Fruit fly (Drosophila melanogaster): ENCODE measurements around the gene alpha-Est3.
A peak's percentile ranks its signal among the peaks of the same experiment; 100 is the strongest.

The alpha-Est3 gene

DNA sequence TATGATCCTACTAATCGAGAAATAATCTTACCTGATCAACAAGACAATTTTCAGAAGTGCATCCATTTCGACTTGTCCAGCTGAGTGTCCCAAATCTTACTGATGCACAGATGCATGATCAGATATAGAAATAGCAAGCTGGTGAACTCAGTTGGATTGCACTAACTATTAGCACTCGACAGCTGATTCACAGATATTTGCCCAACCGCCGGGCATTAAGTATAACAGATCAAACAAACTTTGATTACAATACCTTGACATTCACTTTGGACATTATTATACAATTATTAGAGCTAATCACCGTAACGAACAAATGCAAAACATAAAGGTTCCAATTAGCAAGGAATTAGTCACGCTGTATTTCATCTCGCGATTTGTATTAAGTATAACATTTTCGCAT lies 48.3 kb downstream of the alpha-Est3 start, which contains the start of gene CG42656:
TSS of gene CG42656 (minus strand) at position 101 of the 400 bp plus-strand sequence.
- no peak for TF ChIP-seq CG12605 (GFP tag; IDR thresholded peaks at IDR 0.05)
- TF ChIP-seq gl (tag; optimal IDR thresholded peaks at IDR 0.05) = no peak
- TF ChIP-seq CG14655 (GFP tag; optimal IDR thresholded peaks at IDR 0.05) = no peak
- no peak for TF ChIP-seq CG13204 (GFP tag; optimal IDR thresholded peaks at IDR 0.05)
- TF ChIP-seq CG8301 (tag; optimal IDR thresholded peaks at IDR 0.05) = no peak
- TF ChIP-seq D1 (tag; optimal IDR thresholded peaks at IDR 0.05) = no peak
- TF ChIP-seq Ets98B (GFP tag; IDR thresholded peaks at IDR 0.05) = no peak
- TF ChIP-seq rn (GFP tag; IDR thresholded peaks at IDR 0.05) = no peak
- TF ChIP-seq Pif1B (GFP tag; optimal IDR thresholded peaks at IDR 0.05) = no peak
- no peak for TF ChIP-seq CG8159 (tag; optimal IDR thresholded peaks at IDR 0.05)
- TF ChIP-seq CG9948 (tag; optimal IDR thresholded peaks at IDR 0.05) = no peak
- no peak for TF ChIP-seq CG32121 (GFP tag; IDR thresholded peaks at IDR 0.05)
- TF ChIP-seq fd96Ca (GFP tag; IDR thresholded peaks at IDR 0.05) = no peak
- no peak for TF ChIP-seq Snoo (tag; optimal IDR thresholded peaks at IDR 0.05)
- no peak for TF ChIP-seq CG17806 (tag; optimal IDR thresholded peaks at IDR 0.05)

DNA sequence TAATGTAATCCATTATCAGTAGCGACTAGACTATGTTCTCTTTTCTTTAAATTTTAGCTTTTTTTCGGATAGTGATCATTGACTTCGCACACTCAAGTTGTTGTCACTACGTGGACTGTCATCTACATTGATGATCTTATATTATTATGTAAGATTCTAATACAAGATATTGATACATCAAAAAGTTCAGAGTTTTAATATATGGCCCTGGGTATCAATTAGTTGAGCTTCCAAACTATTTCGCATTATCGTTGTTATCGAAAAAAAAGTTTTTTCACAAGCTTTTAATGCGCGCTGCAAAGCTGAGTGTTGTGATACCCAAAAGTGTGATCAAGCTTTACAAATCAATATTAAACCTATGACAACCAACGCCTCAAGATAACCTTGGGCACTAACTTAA lies 49.3 kb downstream of the alpha-Est3 start:
- TF ChIP-seq CG13204 (GFP tag; optimal IDR thresholded peaks at IDR 0.05) (no peak), Ets98B (GFP tag; IDR thresholded peaks at IDR 0.05) (peak; percentile 17; the same call in 1 of the 2 replicates)

DNA sequence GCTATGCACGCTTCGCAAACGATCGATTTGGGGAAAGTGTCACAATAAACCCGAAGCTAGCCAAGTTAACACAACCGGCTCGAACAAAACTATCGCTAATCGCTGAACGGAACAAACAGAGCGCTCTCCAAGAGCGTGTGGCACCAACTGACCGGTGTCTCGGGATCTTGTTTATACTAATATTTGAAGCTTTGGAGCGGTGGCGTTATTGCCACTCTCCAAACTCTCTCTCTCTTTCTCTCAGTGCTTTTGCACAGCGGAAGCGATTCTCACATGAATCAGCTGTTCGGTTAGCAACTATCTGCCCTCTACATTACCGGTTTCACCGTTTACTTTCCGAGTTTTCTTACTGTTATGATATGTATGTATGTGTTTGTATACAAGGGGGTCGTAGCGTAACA lies 50.0 kb downstream of the alpha-Est3 start:
- TF ChIP-seq CG12605 (GFP tag; IDR thresholded peaks at IDR 0.05) (peak; percentile 38), D1 (tag; optimal IDR thresholded peaks at IDR 0.05) (no peak), CG13204 (GFP tag; optimal IDR thresholded peaks at IDR 0.05) (no peak), Ets98B (GFP tag; IDR thresholded peaks at IDR 0.05) (peak; percentile 66; the same call in 1 of the 2 replicates), fd96Ca (GFP tag; IDR thresholded peaks at IDR 0.05) (0 out of 3 replicates have a peak, but pooled peaks have one; percentile 11), CG32121 (GFP tag; IDR thresholded peaks at IDR 0.05) (no peak), CG4496 (GFP tag; IDR thresholded peaks at IDR 0.05) (peak; percentile 63; the same call in 2 of the 3 replicates)

DNA sequence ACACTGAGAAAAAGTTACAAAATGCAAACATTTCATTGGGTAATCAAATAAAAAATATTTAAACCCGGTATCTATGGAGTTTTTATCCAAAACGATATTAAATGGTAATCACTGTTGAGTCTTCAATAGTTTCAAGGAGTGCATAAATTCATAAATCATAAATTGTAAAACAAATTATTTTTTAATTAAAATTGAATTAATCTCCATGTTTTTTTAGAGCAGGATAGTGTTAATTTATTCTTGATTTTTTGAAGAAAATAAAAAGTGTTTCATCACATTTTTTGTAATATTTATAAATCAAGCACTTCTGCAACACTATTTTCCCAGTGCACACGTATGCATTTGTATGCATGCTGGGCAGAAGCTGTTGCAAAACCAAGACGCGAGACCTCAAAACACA lies 50.5 kb downstream of the alpha-Est3 start:
- TF ChIP-seq CG14655 (GFP tag; optimal IDR thresholded peaks at IDR 0.05) (peak; percentile 85), Pif1B (GFP tag; optimal IDR thresholded peaks at IDR 0.05) (peak; percentile 56), CG8159 (tag; optimal IDR thresholded peaks at IDR 0.05) (peak; percentile 70), CG15710 (tag; optimal IDR thresholded peaks at IDR 0.05) (peak; percentile 63), D1 (tag; optimal IDR thresholded peaks at IDR 0.05) (no peak), EcR (GFP tag; optimal IDR thresholded peaks at IDR 0.05) (no peak), rn (GFP tag; IDR thresholded peaks at IDR 0.05) (peak; percentile 53), CG4496 (GFP tag; IDR thresholded peaks at IDR 0.05) (peak; percentile 71; the same call in 2 of the 3 replicates), CG9948 (tag; optimal IDR thresholded peaks at IDR 0.05) (peak; percentile 70), CG32121 (GFP tag; IDR thresholded peaks at IDR 0.05) (peak; percentile 82), Snoo (tag; optimal IDR thresholded peaks at IDR 0.05) (peak; percentile 64), CG8301 (tag; optimal IDR thresholded peaks at IDR 0.05) (peak; percentile 79), fd96Ca (GFP tag; IDR thresholded peaks at IDR 0.05) (no peak), gl (tag; optimal IDR thresholded peaks at IDR 0.05) (no peak), Ets98B (GFP tag; IDR thresholded peaks at IDR 0.05) (peak; percentile 45; the same call in 1 of the 2 replicates), CG10348 (GFP tag; IDR thresholded peaks at IDR 0.05) (no peak), CG17806 (tag; optimal IDR thresholded peaks at IDR 0.05) (peak; percentile 61), Pif1A (GFP tag; optimal IDR thresholded peaks at IDR 0.05) (peak; percentile 70), CG34367 (tag; optimal IDR thresholded peaks at IDR 0.05) (peak; percentile 43), CG12605 (GFP tag; IDR thresholded peaks at IDR 0.05) (peak; percentile 35; the same call in 1 of the 2 replicates)

DNA sequence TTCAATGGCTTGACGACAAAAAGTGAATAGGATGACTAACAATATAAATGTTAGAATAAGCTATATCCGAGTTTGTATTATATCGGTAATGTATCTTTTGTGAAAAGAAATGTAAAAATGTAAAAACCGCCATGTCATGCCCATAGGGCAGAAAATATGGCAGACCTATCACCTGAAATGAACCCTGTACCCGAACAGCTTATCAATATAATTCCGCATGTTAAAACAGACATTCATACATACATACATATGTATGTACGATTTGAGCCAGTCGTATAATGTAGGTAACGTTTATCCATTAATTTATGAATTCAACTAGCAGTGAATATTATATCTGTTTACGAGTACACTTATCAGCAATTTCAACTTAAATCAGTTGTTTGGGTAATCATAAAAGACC lies 51.5 kb downstream of the alpha-Est3 start:
- no peak for TF ChIP-seq CG14655 (GFP tag; optimal IDR thresholded peaks at IDR 0.05)
- TF ChIP-seq Ets98B (GFP tag; IDR thresholded peaks at IDR 0.05) = no peak
- TF ChIP-seq CG13204 (GFP tag; optimal IDR thresholded peaks at IDR 0.05) = no peak
- no peak for TF ChIP-seq Pif1B (GFP tag; optimal IDR thresholded peaks at IDR 0.05)
- no peak for TF ChIP-seq Pif1A (GFP tag; optimal IDR thresholded peaks at IDR 0.05)
- TF ChIP-seq CG34367 (tag; optimal IDR thresholded peaks at IDR 0.05) = no peak
- TF ChIP-seq CG8159 (tag; optimal IDR thresholded peaks at IDR 0.05) = no peak
- TF ChIP-seq CG4496 (GFP tag; IDR thresholded peaks at IDR 0.05) = no peak
- TF ChIP-seq CG15710 (tag; optimal IDR thresholded peaks at IDR 0.05) = no peak
- no peak for TF ChIP-seq CG17806 (tag; optimal IDR thresholded peaks at IDR 0.05)
- TF ChIP-seq CG8301 (tag; optimal IDR thresholded peaks at IDR 0.05) = no peak
